Worm (Caenorhabditis elegans) whole organism, L1 larva: ENCODE measurements around the gene D1054.9.

Source experiments
- ceh-82 ChIP-seq, 3 experiments: fragments of 150-350 bp in 1 of 3; sonication (generic microtip) in 2 of 3; optimal IDR thresholded peaks; 2 replicates each; lab custom pipeline; 2014 to 2017; ENCODE audit warnings: missing biosample characterization in 3 of 3, missing genetic modification characterization in 3 of 3
- fos-1 ChIP-seq: fragments of 150-350 bp; optimal IDR thresholded peaks from 2 replicates; lab custom pipeline; 2014; ENCODE audit warnings: missing biosample characterization, missing genetic modification characterization
- lsy-2 ChIP-seq, 2 experiments: fragments of 150-350 bp; optimal IDR thresholded peaks; 2 replicates each; lab custom pipeline; 2014; ENCODE audit warnings: missing biosample characterization in 2 of 2, missing genetic modification characterization in 2 of 2
- nhr-12 ChIP-seq: sonication (generic microtip); optimal IDR thresholded peaks from 2 replicates; lab custom pipeline; 2017; ENCODE audit warnings: missing biosample characterization, missing genetic modification characterization
- snpc-4 ChIP-seq: fragments of 150-350 bp; optimal IDR thresholded peaks from 2 replicates; lab custom pipeline; 2014; ENCODE audit warnings: missing biosample characterization, missing genetic modification characterization
- unc-62 ChIP-seq: fragments of 150-350 bp; optimal IDR thresholded peaks from 2 replicates; lab custom pipeline; 2014; ENCODE audit warnings: missing biosample characterization, missing genetic modification reagents, missing genetic modification characterization

DNA sequence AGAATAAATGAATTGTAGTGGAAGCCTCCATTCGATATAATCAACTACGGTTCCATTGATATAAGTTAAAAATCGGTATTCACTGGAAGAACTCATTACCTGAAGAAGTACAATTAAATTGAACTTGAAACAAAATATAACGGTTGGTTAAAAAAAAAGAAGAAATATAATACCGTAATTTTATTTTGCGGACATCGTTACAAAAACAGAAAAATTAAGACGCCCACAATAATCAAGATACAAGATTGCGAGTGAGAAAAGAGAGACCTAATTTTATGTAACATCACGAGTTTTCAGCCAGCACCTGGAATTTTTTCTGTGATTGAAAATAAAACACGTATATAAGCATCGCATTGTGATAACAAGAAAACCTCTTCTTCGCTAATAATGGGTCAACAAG is 28.2 kb downstream of the D1054.9 start, which contains the start of gene sre-6:
- TF ChIP-seq ceh-82 (tag; optimal IDR thresholded peaks at IDR 0.05; lab: Kevin White, UChicago) = no peak
- no peak for TF ChIP-seq unc-62 (GFP tag; lab: Kevin White, UChicago)
- no peak for TF ChIP-seq snpc-4
- TF ChIP-seq lsy-2 (tag; optimal IDR thresholded peaks at IDR 0.05; lab: Kevin White, UChicago) = no peak
- no peak for TF ChIP-seq fos-1 (tag; lab: Kevin White, UChicago)
- no peak for TF ChIP-seq nhr-12 (tag; lab: Kevin White, UChicago)
